Worm (Caenorhabditis elegans) whole organism, late embryonic: ENCODE results near the gene F28C6.9.

Source experiments
- K02D7.2 ChIP-seq: sonication (generic microtip); optimal IDR thresholded peaks from 2 replicates; lab custom pipeline; 2017; ENCODE audit warnings: mild to moderate bottlenecking, missing genetic modification characterization, missing compliant biosample characterization
- K09A11.1 ChIP-seq: sonication (generic microtip); optimal IDR thresholded peaks from 2 replicates; lab custom pipeline; 2017; ENCODE audit warnings: antibody characterized with exemption, mild to moderate bottlenecking, missing genetic modification characterization, missing compliant biosample characterization; ENCODE audit not compliant: insufficient read depth
- ahr-1 ChIP-seq: sonication (generic microtip); optimal IDR thresholded peaks from 2 replicates; lab custom pipeline; 2016; ENCODE audit warnings: missing genetic modification characterization, missing compliant biosample characterization
- ceh-14 ChIP-seq: sonication (generic microtip); optimal IDR thresholded peaks from 2 replicates; lab custom pipeline; 2016; ENCODE audit warnings: missing genotype, missing genetic modification characterization, missing compliant biosample characterization
- ceh-22 ChIP-seq: sonication (generic microtip); optimal IDR thresholded peaks from 2 replicates; lab custom pipeline; 2017; ENCODE audit warnings: missing biosample characterization, missing genetic modification characterization
- ceh-24 ChIP-seq: sonication (generic microtip); optimal IDR thresholded peaks from 2 replicates; lab custom pipeline; 2016; ENCODE audit warnings: mild to moderate bottlenecking, missing genetic modification characterization, missing compliant biosample characterization
- ceh-30 ChIP-seq: fragments of 150-350 bp; optimal IDR thresholded peaks from 2 replicates; lab custom pipeline; 2014; ENCODE audit warnings: missing biosample characterization, missing genetic modification characterization
- ceh-31 ChIP-seq: sonication (generic microtip); optimal IDR thresholded peaks from 2 replicates; lab custom pipeline; 2016; ENCODE audit warnings: missing genetic modification characterization, missing compliant biosample characterization
- ceh-48 ChIP-seq: sonication (generic microtip); optimal IDR thresholded peaks from 2 replicates; lab custom pipeline; 2016; ENCODE audit warnings: missing genetic modification characterization, inconsistent platforms, missing compliant biosample characterization
- ceh-9 ChIP-seq: sonication (generic microtip); optimal IDR thresholded peaks from 2 replicates; lab custom pipeline; 2016; ENCODE audit warnings: mild to moderate bottlenecking, missing genetic modification characterization, inconsistent platforms, missing compliant biosample characterization
- che-1 ChIP-seq: sonication (generic microtip); optimal IDR thresholded peaks from 2 replicates; lab custom pipeline; 2016; ENCODE audit warnings: mild to moderate bottlenecking, missing genetic modification characterization, missing compliant biosample characterization
- dmd-4 ChIP-seq: sonication (generic microtip); optimal IDR thresholded peaks from 2 replicates; lab custom pipeline; 2016; ENCODE audit warnings: borderline replicate concordance, missing genetic modification characterization, missing compliant biosample characterization
- dve-1 ChIP-seq: sonication (generic microtip); optimal IDR thresholded peaks from 2 replicates; lab custom pipeline; 2017; ENCODE audit warnings: antibody characterized with exemption, mild to moderate bottlenecking, missing genetic modification characterization, missing compliant biosample characterization
- elt-2 ChIP-seq: sonication (generic microtip); optimal IDR thresholded peaks from 2 replicates; lab custom pipeline; 2016; ENCODE audit warnings: missing genetic modification reagents, missing genetic modification characterization, missing compliant biosample characterization
- fkh-10 ChIP-seq: fragments of 150-350 bp; optimal IDR thresholded peaks from 2 replicates; lab custom pipeline; 2014; ENCODE audit warnings: missing biosample characterization, missing genetic modification reagents, missing genetic modification characterization
- hlh-13 ChIP-seq: fragments of 200-800 bp; sonication (Bioruptor generic); optimal IDR thresholded peaks from 2 replicates; lab custom pipeline; 2018; ENCODE audit warnings: mild to moderate bottlenecking, missing genetic modification characterization, missing compliant biosample characterization
- hlh-15 ChIP-seq: sonication (generic microtip); optimal IDR thresholded peaks from 2 replicates; lab custom pipeline; 2016; ENCODE audit warnings: missing genetic modification characterization, missing compliant biosample characterization
- hlh-30 ChIP-seq: sonication (generic microtip); optimal IDR thresholded peaks from 2 replicates; lab custom pipeline; 2017; ENCODE audit warnings: antibody characterized with exemption, missing genetic modification characterization, missing compliant biosample characterization; ENCODE audit not compliant: insufficient read depth
- hlh-6 ChIP-seq: sonication (generic microtip); optimal IDR thresholded peaks from 2 replicates; lab custom pipeline; 2016; ENCODE audit warnings: missing genotype, missing genetic modification characterization, missing compliant biosample characterization
- lim-6 ChIP-seq: sonication (generic microtip); optimal IDR thresholded peaks from 2 replicates; lab custom pipeline; 2016; ENCODE audit warnings: missing genetic modification characterization, missing compliant biosample characterization
- lin-11 ChIP-seq: fragments of 200-800 bp; sonication (Bioruptor generic); optimal IDR thresholded peaks from 2 replicates; lab custom pipeline; 2018; ENCODE audit warnings: mild to moderate bottlenecking, missing genetic modification characterization, missing compliant biosample characterization
- mec-3 ChIP-seq: sonication (generic microtip); optimal IDR thresholded peaks from 2 replicates; lab custom pipeline; 2016; ENCODE audit warnings: borderline replicate concordance, missing genetic modification characterization, missing compliant biosample characterization
- nfya-1 ChIP-seq: sonication (generic microtip); optimal IDR thresholded peaks from 2 replicates; lab custom pipeline; 2017; ENCODE audit warnings: missing genetic modification characterization, mild to moderate bottlenecking, missing compliant biosample characterization, antibody characterized with exemption, moderate library complexity
- nhr-232 ChIP-seq: sonication (generic microtip); optimal IDR thresholded peaks from 2 replicates; lab custom pipeline; 2016; ENCODE audit warnings: missing genetic modification characterization, missing compliant biosample characterization
- npax-4 ChIP-seq: sonication (generic microtip); optimal IDR thresholded peaks from 2 replicates; lab custom pipeline; 2016; ENCODE audit warnings: missing genetic modification characterization, missing compliant biosample characterization
- pag-3 ChIP-seq: sonication (generic microtip); optimal IDR thresholded peaks from 2 replicates; lab custom pipeline; 2016; ENCODE audit warnings: missing compliant biosample characterization, missing genetic modification characterization, borderline replicate concordance
- pax-1 ChIP-seq: fragments of 150-350 bp; optimal IDR thresholded peaks from 2 replicates; lab custom pipeline; 2014; ENCODE audit warnings: missing biosample characterization, missing genetic modification characterization
- pha-2 ChIP-seq: sonication (generic microtip); optimal IDR thresholded peaks from 2 replicates; lab custom pipeline; 2017; ENCODE audit warnings: mild to moderate bottlenecking, missing genetic modification characterization, missing compliant biosample characterization
- pqm-1 ChIP-seq: sonication (generic microtip); optimal IDR thresholded peaks from 2 replicates; lab custom pipeline; 2016; ENCODE audit warnings: missing genetic modification characterization, missing compliant biosample characterization
- ref-2 ChIP-seq: sonication (generic microtip); optimal IDR thresholded peaks from 2 replicates; lab custom pipeline; 2016; ENCODE audit warnings: missing genetic modification characterization, missing compliant biosample characterization
- rnt-1 ChIP-seq: sonication (generic microtip); optimal IDR thresholded peaks from 2 replicates; lab custom pipeline; 2016; ENCODE audit warnings: missing genetic modification characterization, missing compliant biosample characterization
- sdc-2 ChIP-seq: sonication (generic microtip); optimal IDR thresholded peaks from 2 replicates; lab custom pipeline; 2016; ENCODE audit warnings: missing genotype, missing genetic modification characterization, missing compliant biosample characterization
- ttx-3 ChIP-seq: sonication (generic microtip); optimal IDR thresholded peaks from 2 replicates; lab custom pipeline; 2016; ENCODE audit warnings: missing genetic modification reagents, missing genetic modification characterization, missing compliant biosample characterization
- unc-86 ChIP-seq: sonication (generic microtip); optimal IDR thresholded peaks from 2 replicates; lab custom pipeline; 2016; ENCODE audit warnings: missing genetic modification characterization, missing compliant biosample characterization
- ztf-16 ChIP-seq: sonication (generic microtip); optimal IDR thresholded peaks from 2 replicates; lab custom pipeline; 2017; ENCODE audit warnings: missing genetic modification characterization, missing compliant biosample characterization

F28C6.9 gene

DNA sequence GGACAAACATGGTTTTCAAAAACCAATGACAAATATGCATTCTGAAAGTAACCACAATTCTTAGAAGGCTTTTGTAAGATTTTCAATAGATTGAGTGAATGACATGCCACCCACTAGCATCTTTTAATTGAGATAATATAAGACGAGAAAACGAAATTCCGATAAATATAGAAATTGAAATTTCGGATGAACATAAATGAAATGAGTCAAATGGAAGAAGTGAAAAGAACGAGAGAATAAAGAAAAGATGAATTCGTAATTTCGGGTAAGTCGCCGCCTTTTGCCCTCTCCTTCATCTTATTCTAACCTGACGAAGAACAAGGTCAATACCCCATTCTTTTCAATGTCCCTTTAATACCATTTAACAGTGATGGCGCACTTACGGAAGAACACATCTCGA, 32.4 kb upstream of the F28C6.9 start:
- TF ChIP-seq mec-3 (tag; lab: Kevin White, UChicago) (no peak), rnt-1 (tag; lab: Kevin White, UChicago) (no peak), sdc-2 (tag; lab: Kevin White, UChicago) (no peak), ceh-48 (tag; lab: Kevin White, UChicago) (no peak), K09A11.1 (tag; lab: Kevin White, UChicago) (no peak), ztf-16 (tag; lab: Kevin White, UChicago) (no peak), ttx-3 (no peak), nhr-232 (tag; lab: Kevin White, UChicago) (no peak), hlh-13 (GFP tag; lab: Kevin White, UChicago) (no peak), che-1 (tag; lab: Kevin White, UChicago) (no peak), ahr-1 (tag; lab: Kevin White, UChicago) (no peak), hlh-15 (tag; lab: Kevin White, UChicago) (no peak), ref-2 (tag; lab: Kevin White, UChicago) (no peak), lim-6 (tag; lab: Kevin White, UChicago) (no peak), fkh-10 (no peak), unc-86 (tag; lab: Kevin White, UChicago) (no peak), hlh-30 (tag; lab: Kevin White, UChicago) (no peak)

DNA sequence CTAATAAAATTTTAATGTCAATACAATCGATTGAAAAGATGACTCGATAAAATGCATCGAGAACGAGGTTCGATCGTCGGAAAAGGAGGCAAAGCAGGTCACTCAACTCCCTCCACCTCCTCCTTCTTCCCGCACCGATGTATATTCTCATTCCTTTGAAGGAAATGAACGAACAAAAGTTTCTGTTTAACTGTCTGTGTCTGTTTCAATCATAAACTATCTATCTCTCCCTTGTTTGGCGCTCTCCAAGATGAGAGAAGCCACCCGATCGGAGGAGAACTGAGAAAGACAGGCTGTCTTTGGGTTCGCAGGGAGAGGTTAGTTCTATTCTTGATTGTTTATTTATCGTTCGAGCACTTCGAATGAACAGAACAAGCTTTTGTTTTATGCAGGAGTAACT, 31.1 kb upstream of the F28C6.9 start, which contains the start of gene D2085.7:
Gene D2085.7, plus strand, starts transcription at position 251 of the 400 bp plus-strand sequence.
- TF ChIP-seq ceh-30 (tag; lab: Kevin White, UChicago) = no peak
- no peak for TF ChIP-seq pax-1 (tag; lab: Kevin White, UChicago)
- no peak for TF ChIP-seq pqm-1 (tag; lab: Kevin White, UChicago)
- no peak for TF ChIP-seq K02D7.2 (tag; lab: Kevin White, UChicago)
- TF ChIP-seq hlh-6 (tag; lab: Kevin White, UChicago) = no peak
- no peak for TF ChIP-seq ceh-9 (tag; lab: Kevin White, UChicago)
- TF ChIP-seq hlh-15 (tag; lab: Kevin White, UChicago) = no peak
- no peak for TF ChIP-seq K09A11.1 (tag; lab: Kevin White, UChicago)
- no peak for TF ChIP-seq ceh-24 (tag; lab: Kevin White, UChicago)
- TF ChIP-seq dmd-4 (tag; lab: Kevin White, UChicago) = no peak
- no peak for TF ChIP-seq ceh-31 (tag; lab: Kevin White, UChicago)
- no peak for TF ChIP-seq rnt-1 (tag; lab: Kevin White, UChicago)
- TF ChIP-seq mec-3 (tag; lab: Kevin White, UChicago) = no peak
- TF ChIP-seq elt-2 (tag; lab: Kevin White, UChicago) = no peak
- no peak for TF ChIP-seq dve-1
- no peak for TF ChIP-seq npax-4 (tag; lab: Kevin White, UChicago)
- TF ChIP-seq che-1 (tag; lab: Kevin White, UChicago) = no peak
- TF ChIP-seq nfya-1 (tag; lab: Kevin White, UChicago) = no peak

DNA sequence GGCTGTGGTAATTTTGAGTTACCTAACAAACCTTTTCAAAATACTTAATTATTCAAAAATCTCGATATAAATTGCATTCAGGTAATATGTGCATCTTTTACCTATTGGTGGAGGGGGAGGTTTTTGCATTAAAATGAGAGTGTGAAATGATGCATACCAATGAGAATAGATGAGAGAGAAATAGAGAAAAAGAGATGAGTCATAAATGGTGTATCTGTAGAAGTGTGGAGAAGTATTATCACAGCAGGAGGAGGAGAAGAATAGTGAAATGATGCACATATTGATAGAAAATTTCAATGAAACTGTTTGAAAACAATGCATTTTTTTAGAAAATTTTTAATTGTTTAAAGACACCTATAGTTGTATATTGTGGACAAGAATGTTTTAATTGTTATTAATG, 30.5 kb upstream of the F28C6.9 start:
- TF ChIP-seq K02D7.2 (tag; lab: Kevin White, UChicago) (no peak), pha-2 (no peak), ceh-22 (tag; lab: Kevin White, UChicago) (no peak), ceh-48 (tag; lab: Kevin White, UChicago) (no peak), che-1 (tag; lab: Kevin White, UChicago) (no peak), lin-11 (no peak), npax-4 (tag; lab: Kevin White, UChicago) (no peak), fkh-10 (no peak)

ce11 chrII:8639553-8639952, 29.6 kb upstream of the F28C6.9 start:
- TF ChIP-seq ceh-14 (tag; lab: Kevin White, UChicago) (no peak), hlh-30 (tag; lab: Kevin White, UChicago) (no peak), pag-3 (tag; lab: Kevin White, UChicago) (no peak), hlh-6 (tag; lab: Kevin White, UChicago) (no peak), ahr-1 (tag; lab: Kevin White, UChicago) (no peak), dmd-4 (tag; lab: Kevin White, UChicago) (no peak), unc-86 (tag; lab: Kevin White, UChicago) (no peak)
